1 fruit fly cellular context compared by ENCODE assay signal in the genomic region with DNA sequence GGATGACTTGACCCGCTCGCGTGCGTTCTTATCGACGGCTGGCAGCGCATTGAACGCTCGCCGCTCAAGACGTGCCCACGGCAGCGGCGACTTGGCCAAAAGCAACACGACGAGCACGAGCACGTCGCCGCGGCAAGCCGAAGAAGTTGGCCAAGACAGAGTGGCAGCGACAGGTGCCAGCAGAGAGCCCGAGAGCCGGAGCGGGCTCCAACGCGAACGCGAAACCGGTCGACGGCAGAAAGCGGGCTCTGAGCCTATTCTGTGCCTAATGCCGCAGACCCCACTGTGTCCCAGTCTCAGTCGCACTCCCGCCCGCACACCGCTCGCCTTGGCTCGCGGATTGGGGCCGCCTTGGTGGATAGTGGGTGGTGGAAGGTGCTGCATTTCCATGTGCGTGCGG.
TF ChIP-seq lines count a peak whose summit lies in the region.

No protein-coding gene starts in this region.

TF ChIP-seq in whole organism, embryonic, 481 proteins besides CTCF, POLR2A, EP300 and RAD21 (continued from another document):
- TF ChIP-seq CG13424 (tag; optimal IDR thresholded peaks at IDR 0.05; lab: Kevin White, UChicago) (no peak), Pdp1 (GFP tag; optimal IDR thresholded peaks at IDR 0.05; lab: Kevin White, UChicago) (no peak), Deaf1 (tag; optimal IDR thresholded peaks at IDR 0.05; lab: Kevin White, UChicago) (peak; percentile 90), Adf1 (GFP tag; IDR thresholded peaks at IDR 0.05; lab: Robert Waterston, UW) (peak; percentile 30; the same call in 1 of the 2 replicates), gcm2 (GFP tag; optimal IDR thresholded peaks at IDR 0.05; lab: Kevin White, UChicago) (no peak), esg (GFP tag; conservative IDR thresholded peaks at IDR 0.05; lab: Robert Waterston, UW) (peak; percentile 16; the same call in 1 of the 2 replicates), ERR (GFP tag; optimal IDR thresholded peaks at IDR 0.05; lab: Kevin White, UChicago) (no peak), Mrtf (GFP tag; IDR thresholded peaks at IDR 0.05; lab: Robert Waterston, UW) (no peak), jing (GFP tag; optimal IDR thresholded peaks at IDR 0.05; lab: Kevin White, UChicago) (no peak), so (GFP tag; IDR thresholded peaks at IDR 0.05; lab: Robert Waterston, UW) (0 out of 3 replicates have a peak, but pooled peaks have one; percentile 10), CG13287 (GFP tag; IDR thresholded peaks at IDR 0.05; lab: Robert Waterston, UW; ENCODE audit: partially characterized antibody) (peak; percentile 23; the same call in 1 of the 2 replicates), p53 (GFP tag; optimal IDR thresholded peaks at IDR 0.05; lab: Kevin White, UChicago) (peak; percentile 40), CG8089 (GFP tag; optimal IDR thresholded peaks at IDR 0.05; lab: Kevin White, UChicago) (no peak), kni (GFP tag; optimal IDR thresholded peaks at IDR 0.05; lab: Kevin White, UChicago) (peak; percentile 38), NC2β (GFP tag; optimal IDR thresholded peaks at IDR 0.05; lab: Kevin White, UChicago) (no peak), CG15073 (GFP tag; optimal IDR thresholded peaks at IDR 0.05; lab: Kevin White, UChicago) (peak; percentile 85), Doc3 (GFP tag; IDR thresholded peaks at IDR 0.05; lab: Robert Waterston, UW; ENCODE audit: partially characterized antibody) (0 out of 3 replicates have a peak, but pooled peaks have one; percentile 35), pb (GFP tag; optimal IDR thresholded peaks at IDR 0.05; lab: Kevin White, UChicago) (no peak), Bgb (GFP tag; IDR thresholded peaks at IDR 0.05; lab: Robert Waterston, UW; ENCODE audit: partially characterized antibody) (peak; percentile 22; the same call in 1 of the 2 replicates), CG17802 (tag; optimal IDR thresholded peaks at IDR 0.05; lab: Kevin White, UChicago) (no peak), CG8924 (tag; optimal IDR thresholded peaks at IDR 0.05; lab: Kevin White, UChicago) (no peak), CG2202 (tag; optimal IDR thresholded peaks at IDR 0.05; lab: Kevin White, UChicago) (no peak), lilli (GFP tag; optimal IDR thresholded peaks at IDR 0.05; lab: Kevin White, UChicago) (no peak), CG16779 (GFP tag; IDR thresholded peaks at IDR 0.05; lab: Robert Waterston, UW) (no peak), chn (GFP tag; optimal IDR thresholded peaks at IDR 0.05; lab: Kevin White, UChicago) (peak; percentile 26), Dip2 (GFP tag; IDR thresholded peaks at IDR 0.05; lab: Robert Waterston, UW) (no peak), CG10543 (GFP tag; optimal IDR thresholded peaks at IDR 0.05; lab: Kevin White, UChicago) (peak; percentile 1), CG12769 (tag; optimal IDR thresholded peaks at IDR 0.05; lab: Kevin White, UChicago) (peak; percentile 46), vvl (GFP tag; IDR thresholded peaks at IDR 0.05; lab: Robert Waterston, UW) (peak; percentile 37; the same call in 1 of the 2 replicates), Hand (GFP tag; optimal IDR thresholded peaks at IDR 0.05; lab: Kevin White, UChicago) (no peak), chinmo (GFP tag; IDR thresholded peaks at IDR 0.05; lab: Robert Waterston, UW; ENCODE audit: partially characterized antibody) (peak; percentile 76; the same call in 1 of the 4 replicates), CG13624 (GFP tag; optimal IDR thresholded peaks at IDR 0.05; lab: Kevin White, UChicago) (no peak), Blimp-1 (GFP tag; optimal IDR thresholded peaks at IDR 0.05; lab: Kevin White, UChicago) (peak; percentile 54), fu2 (GFP tag; optimal IDR thresholded peaks at IDR 0.05; lab: Kevin White, UChicago) (no peak), BEAF-32 (GFP tag; optimal IDR thresholded peaks at IDR 0.05; lab: Kevin White, UChicago) (no peak), ci (GFP tag; IDR thresholded peaks at IDR 0.05; lab: Robert Waterston, UW) (0 out of 3 replicates have a peak, but pooled peaks have one; percentile 37), CG9609 (GFP tag; optimal IDR thresholded peaks at IDR 0.05; lab: Kevin White, UChicago) (no peak), CG13894 (tag; optimal IDR thresholded peaks at IDR 0.05; lab: Kevin White, UChicago) (peak; percentile 36), pros (GFP tag; optimal IDR thresholded peaks at IDR 0.05; lab: Kevin White, UChicago) (peak; percentile 81), CG12744 (GFP tag; optimal IDR thresholded peaks at IDR 0.05; lab: Kevin White, UChicago) (no peak)
